Worm (Caenorhabditis elegans) whole organism, mixed stage, embryonic: Measurements from ENCODE around the gene srx-23.

ENCODE experiments used
- M03D4.4 ChIP-seq: sonication (generic microtip); optimal IDR thresholded peaks from 2 replicates; lab custom pipeline; 2017; ENCODE audit warnings: mild to moderate bottlenecking, missing genetic modification characterization, missing compliant biosample characterization
- bed-3 ChIP-seq: fragments of 200-800 bp; sonication (Bioruptor generic); optimal IDR thresholded peaks from 3 replicates; lab custom pipeline; 2018; ENCODE audit warnings: mild to moderate bottlenecking, missing genetic modification characterization, moderate library complexity, missing compliant biosample characterization
- ceh-39 ChIP-seq: fragments of 150-350 bp; optimal IDR thresholded peaks from 2 replicates; lab custom pipeline; 2014; ENCODE audit warnings: missing biosample characterization, missing genetic modification characterization
- ceh-43 ChIP-seq: fragments of 200-800 bp; sonication (Bioruptor generic); optimal IDR thresholded peaks from 2 replicates; lab custom pipeline; 2018; ENCODE audit warnings: mild to moderate bottlenecking, missing genetic modification characterization, moderate library complexity, missing compliant biosample characterization
- ceh-83 ChIP-seq: fragments of 200-800 bp; sonication (Bioruptor generic); optimal IDR thresholded peaks from 2 replicates; lab custom pipeline; 2018; ENCODE audit warnings: mild to moderate bottlenecking, missing genetic modification characterization, missing compliant biosample characterization
- cnd-1 ChIP-seq: fragments of 200-800 bp; sonication (Bioruptor generic); optimal IDR thresholded peaks from 2 replicates; lab custom pipeline; 2018; ENCODE audit warnings: mild to moderate bottlenecking, missing genetic modification characterization, missing compliant biosample characterization
- drap-1 ChIP-seq: fragments of 200-800 bp; sonication (Bioruptor generic); optimal IDR thresholded peaks from 3 replicates; lab custom pipeline; 2018; ENCODE audit warnings: mild to moderate bottlenecking, missing genetic modification characterization, missing compliant biosample characterization
- elt-1 ChIP-seq: sonication (generic microtip); optimal IDR thresholded peaks from 2 replicates; lab custom pipeline; 2017; ENCODE audit warnings: missing genetic modification characterization, mild to moderate bottlenecking, missing compliant biosample characterization, antibody characterized with exemption, moderate library complexity, borderline replicate concordance; ENCODE audit not compliant: insufficient read depth
- elt-3 ChIP-seq: fragments of 150-350 bp; optimal IDR thresholded peaks from 2 replicates; lab custom pipeline; 2014; ENCODE audit warnings: missing biosample characterization, missing genetic modification characterization
- ham-2 ChIP-seq: fragments of 200-800 bp; sonication (Bioruptor generic); optimal IDR thresholded peaks from 2 replicates; lab custom pipeline; 2018; ENCODE audit warnings: mild to moderate bottlenecking, missing genetic modification characterization, missing compliant biosample characterization
- hlh-1 ChIP-seq: fragments of 150-350 bp; optimal IDR thresholded peaks from 2 replicates; lab custom pipeline; 2014; ENCODE audit warnings: missing biosample characterization, missing genetic modification reagents, missing genetic modification characterization
- lin-13 ChIP-seq: fragments of 150-350 bp; optimal IDR thresholded peaks from 2 replicates; lab custom pipeline; 2014; ENCODE audit warnings: missing biosample characterization, missing genetic modification characterization
- lin-32 ChIP-seq: fragments of 200-800 bp; sonication (Bioruptor generic); optimal IDR thresholded peaks from 2 replicates; lab custom pipeline; 2018; ENCODE audit warnings: mild to moderate bottlenecking, missing genetic modification characterization, missing compliant biosample characterization
- lsy-2 ChIP-seq: fragments of 150-350 bp; optimal IDR thresholded peaks from 2 replicates; lab custom pipeline; 2014; ENCODE audit warnings: missing biosample characterization, missing genetic modification characterization
- mab-5 ChIP-seq: fragments of 150-350 bp; optimal IDR thresholded peaks from 2 replicates; lab custom pipeline; 2014; ENCODE audit warnings: missing biosample characterization, missing genetic modification characterization
- mep-1 ChIP-seq: fragments of 150-350 bp; optimal IDR thresholded peaks from 2 replicates; lab custom pipeline; 2017; ENCODE audit warnings: missing biosample characterization, missing genetic modification reagents, missing genetic modification characterization, inconsistent platforms
- mls-2 ChIP-seq: sonication (generic microtip); optimal IDR thresholded peaks from 2 replicates; lab custom pipeline; 2016; ENCODE audit warnings: mild to moderate bottlenecking, missing genetic modification characterization, moderate library complexity, missing compliant biosample characterization
- nhr-2 ChIP-seq: fragments of 150-350 bp; optimal IDR thresholded peaks from 2 replicates; lab custom pipeline; 2014; ENCODE audit warnings: missing biosample characterization, missing genetic modification characterization
- nhr-237 ChIP-seq: fragments of 150-350 bp; optimal IDR thresholded peaks from 2 replicates; lab custom pipeline; 2014; ENCODE audit warnings: missing biosample characterization, missing genetic modification characterization
- nhr-28 ChIP-seq: fragments of 150-350 bp; optimal IDR thresholded peaks from 2 replicates; lab custom pipeline; 2014; ENCODE audit warnings: missing biosample characterization, missing genetic modification characterization
- nhr-76 ChIP-seq: sonication (generic microtip); optimal IDR thresholded peaks from 2 replicates; lab custom pipeline; 2017; ENCODE audit warnings: missing biosample characterization, missing genetic modification characterization
- pha-4 ChIP-seq: fragments of 150-350 bp; optimal IDR thresholded peaks from 2 replicates; lab custom pipeline; 2018; ENCODE audit warnings: missing biosample characterization, missing genetic modification reagents, missing genetic modification characterization
- sem-2 ChIP-seq: fragments of 200-800 bp; sonication (Bioruptor generic); optimal IDR thresholded peaks from 2 replicates; lab custom pipeline; 2018; ENCODE audit warnings: mild to moderate bottlenecking, missing genetic modification characterization, missing compliant biosample characterization
- snpc-4 ChIP-seq: fragments of 150-350 bp; optimal IDR thresholded peaks from 2 replicates; lab custom pipeline; 2014; ENCODE audit warnings: missing biosample characterization, missing genetic modification characterization
- sptf-1 ChIP-seq: sonication (generic microtip); optimal IDR thresholded peaks from 2 replicates; lab custom pipeline; 2017; ENCODE audit warnings: mild to moderate bottlenecking, missing genetic modification characterization, moderate library complexity, missing compliant biosample characterization
- unc-120 ChIP-seq: sonication (generic microtip); optimal IDR thresholded peaks from 2 replicates; lab custom pipeline; 2017; ENCODE audit warnings: missing genetic modification characterization, missing compliant biosample characterization; ENCODE audit not compliant: poor library complexity, severe bottlenecking
- unc-39 ChIP-seq: fragments of 150-350 bp; optimal IDR thresholded peaks from 2 replicates; lab custom pipeline; 2014; ENCODE audit warnings: missing biosample characterization, missing genetic modification characterization
- unc-62 ChIP-seq: fragments of 150-350 bp; optimal IDR thresholded peaks from 2 replicates; lab custom pipeline; 2014; ENCODE audit warnings: missing biosample characterization, missing genetic modification reagents, missing genetic modification characterization
- zip-8 ChIP-seq: fragments of 150-350 bp; optimal IDR thresholded peaks from 2 replicates; lab custom pipeline; 2014; ENCODE audit warnings: missing biosample characterization, missing genetic modification characterization
- ztf-11 ChIP-seq: fragments of 150-350 bp; optimal IDR thresholded peaks from 2 replicates; lab custom pipeline; 2014; ENCODE audit warnings: missing biosample characterization, missing genetic modification characterization

Gene srx-23

DNA sequence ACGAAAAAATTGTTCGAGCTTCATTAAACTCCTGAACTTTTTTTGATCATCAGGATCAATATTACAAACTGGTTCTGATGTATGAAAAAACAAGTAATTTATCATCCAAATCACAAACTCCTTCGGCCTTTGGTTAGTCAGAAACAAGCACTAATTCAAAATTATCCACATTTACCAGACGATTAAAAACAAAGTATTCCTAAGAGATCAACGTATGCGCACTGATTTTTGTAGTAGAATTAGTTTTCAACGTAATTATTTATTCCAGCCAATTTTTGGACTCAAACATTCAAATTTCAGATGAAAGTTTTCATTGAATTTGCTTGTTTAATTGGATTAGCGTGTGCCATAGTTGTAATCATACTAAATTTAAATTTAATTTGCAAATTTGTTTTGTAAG is 24.8 kb downstream of the srx-23 start, which contains the start of gene srbc-38:
Gene srbc-38 (plus strand): TSS at position 301 of the 400 bp plus-strand sequence.
- TF ChIP-seq lin-32 (no peak), unc-62 (GFP tag; lab: Kevin White, UChicago) (no peak), lsy-2 (tag; lab: Kevin White, UChicago) (no peak), mep-1 (tag; lab: Kevin White, UChicago) (no peak), bed-3 (no peak), pha-4 (no peak), hlh-1 (tag; lab: Kevin White, UChicago) (no peak), ceh-43 (GFP tag; lab: Kevin White, UChicago) (no peak), drap-1 (GFP tag; lab: Kevin White, UChicago) (no peak), elt-1 (tag; lab: Kevin White, UChicago) (no peak), sem-2 (no peak), elt-3 (tag; lab: Kevin White, UChicago) (no peak), unc-120 (tag; lab: Kevin White, UChicago) (no peak), nhr-2 (tag; lab: Kevin White, UChicago) (no peak)
- TF ChIP-seq, all 35 proteins: peak for 0

DNA sequence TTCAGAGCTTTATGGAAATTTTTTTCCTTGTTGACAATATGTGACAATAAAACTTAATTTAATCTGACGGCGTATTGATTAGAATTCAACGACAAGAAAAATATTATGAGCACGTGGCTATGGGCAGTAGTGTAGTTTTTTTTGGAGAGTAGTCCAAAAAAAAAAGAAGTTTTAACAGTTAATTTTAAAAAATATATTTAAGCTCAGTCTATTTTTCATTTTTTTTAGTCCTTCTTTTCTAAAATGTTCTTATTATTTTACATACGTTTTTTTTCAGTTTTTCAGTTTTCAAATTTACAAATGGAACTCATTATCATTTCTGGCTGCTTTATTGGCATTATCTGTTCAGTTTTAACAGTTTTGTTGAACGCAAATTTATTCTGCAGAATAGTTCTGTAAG is 26.7 kb downstream of the srx-23 start, which contains the start of gene srbc-39:
Gene srbc-39 (plus strand): TSS at position 301 of the 400 bp plus-strand sequence.
- TF ChIP-seq nhr-76 (tag; lab: Kevin White, UChicago), result no peak
- TF ChIP-seq sptf-1 (tag; lab: Kevin White, UChicago), result no peak
- TF ChIP-seq drap-1 (GFP tag; lab: Kevin White, UChicago), result no peak
- TF ChIP-seq mab-5 (tag; lab: Kevin White, UChicago), result no peak
- TF ChIP-seq mep-1 (tag; lab: Kevin White, UChicago), result no peak
- TF ChIP-seq hlh-1 (tag; lab: Kevin White, UChicago), result no peak
- TF ChIP-seq nhr-2 (tag; lab: Kevin White, UChicago), result no peak
- TF ChIP-seq pha-4, result no peak
- no peak for TF ChIP-seq ztf-11
- TF ChIP-seq ceh-39 (tag; lab: Kevin White, UChicago), result no peak
- TF ChIP-seq M03D4.4 (tag; lab: Kevin White, UChicago), result no peak
- no peak for TF ChIP-seq ham-2 (GFP tag; lab: Kevin White, UChicago)
- no peak for TF ChIP-seq snpc-4 (tag; lab: Kevin White, UChicago)
- TF ChIP-seq sem-2, result no peak
- TF ChIP-seq nhr-28 (tag; lab: Kevin White, UChicago), result no peak
- no peak for TF ChIP-seq unc-62 (GFP tag; lab: Kevin White, UChicago)
- TF ChIP-seq lin-13 (tag; lab: Kevin White, UChicago), result no peak
- TF ChIP-seq elt-3 (tag; lab: Kevin White, UChicago), result no peak

DNA sequence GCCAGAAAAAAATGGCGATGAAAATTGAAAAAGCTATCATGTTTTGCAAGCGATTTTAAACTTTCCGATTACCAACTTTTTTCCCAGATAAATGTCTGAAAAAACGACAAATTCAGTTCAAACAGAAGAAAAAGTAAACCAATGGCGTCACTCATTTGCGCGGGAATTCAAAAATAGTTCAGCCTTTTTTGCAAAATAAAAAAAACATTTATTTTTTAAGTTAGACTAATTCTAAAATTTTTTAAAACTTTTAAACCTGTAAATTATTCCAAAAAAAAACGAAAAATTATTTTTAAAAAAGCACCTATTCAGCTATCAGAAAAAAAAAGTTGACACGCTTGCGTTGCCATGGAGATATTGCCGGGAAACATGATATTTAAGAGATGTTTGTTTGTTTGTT is 30.8 kb downstream of the srx-23 start, which contains the start of gene cyp-33C11:
Gene cyp-33C11 (minus strand): TSS at position 101 of the 400 bp plus-strand sequence.
- TF ChIP-seq zip-8 (tag; lab: Kevin White, UChicago) (no peak), unc-39 (tag; lab: Kevin White, UChicago) (no peak), nhr-237 (tag; lab: Kevin White, UChicago) (no peak), cnd-1 (tag; lab: Kevin White, UChicago) (no peak), nhr-28 (tag; lab: Kevin White, UChicago) (no peak), nhr-76 (tag; lab: Kevin White, UChicago) (no peak), ceh-83 (GFP tag; lab: Kevin White, UChicago) (no peak), lin-32 (no peak), mab-5 (tag; lab: Kevin White, UChicago) (no peak), nhr-2 (tag; lab: Kevin White, UChicago) (no peak), ztf-11 (no peak), elt-3 (tag; lab: Kevin White, UChicago) (no peak), sptf-1 (tag; lab: Kevin White, UChicago) (no peak), sem-2 (no peak), mep-1 (tag; lab: Kevin White, UChicago) (no peak), elt-1 (tag; lab: Kevin White, UChicago) (no peak), ham-2 (GFP tag; lab: Kevin White, UChicago) (no peak)

DNA sequence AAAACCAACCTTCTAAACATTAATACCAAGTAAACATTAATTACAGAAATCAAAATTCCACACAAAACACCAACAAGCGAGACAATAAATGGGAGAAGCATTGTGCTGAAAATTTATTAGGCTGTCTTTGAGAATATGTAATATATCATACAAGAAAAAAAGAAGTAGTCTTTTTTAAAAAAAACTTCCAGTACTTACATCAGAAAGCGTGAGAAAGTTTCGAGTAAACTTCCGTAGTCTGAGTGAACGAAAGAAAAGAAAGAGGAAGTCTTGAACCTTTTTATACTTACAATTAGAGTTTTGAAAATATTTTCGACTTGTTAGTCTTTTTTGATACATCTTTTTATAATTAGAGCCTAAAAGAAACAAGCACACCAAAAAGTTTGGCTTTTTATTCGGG is 37.6 kb downstream of the srx-23 start, which contains the start of gene srbc-40:
Gene srbc-40 (minus strand): TSS at position 101 of the 400 bp plus-strand sequence.
- TF ChIP-seq ceh-39 (tag; lab: Kevin White, UChicago), result no peak
- TF ChIP-seq cnd-1 (tag; lab: Kevin White, UChicago), result no peak
- no peak for TF ChIP-seq bed-3
- TF ChIP-seq nhr-2 (tag; lab: Kevin White, UChicago), result no peak
- no peak for TF ChIP-seq mls-2
- no peak for TF ChIP-seq mab-5 (tag; lab: Kevin White, UChicago)
- no peak for TF ChIP-seq lsy-2 (tag; lab: Kevin White, UChicago)
- no peak for TF ChIP-seq unc-62 (GFP tag; lab: Kevin White, UChicago)
- TF ChIP-seq unc-120 (tag; lab: Kevin White, UChicago), result no peak
- no peak for TF ChIP-seq sem-2
- TF ChIP-seq drap-1 (GFP tag; lab: Kevin White, UChicago), result no peak
- no peak for TF ChIP-seq elt-1 (tag; lab: Kevin White, UChicago)
- TF ChIP-seq elt-3 (tag; lab: Kevin White, UChicago), result no peak
